Fruit fly (Drosophila melanogaster) whole organism, prepupa: ENCODE results near the gene Miox.

Experiments
- CG6276 ChIP-seq: fragments of 200-800 bp; sonication (Bioruptor generic); optimal IDR thresholded peaks from 2 replicates; lab custom pipeline; 2017; ENCODE audit warnings: missing biosample characterization, mild to moderate bottlenecking, missing genetic modification characterization
- CG6854 ChIP-seq: fragments of 200-800 bp; sonication (Bioruptor generic); optimal IDR thresholded peaks from 2 replicates; lab custom pipeline; 2017; ENCODE audit warnings: missing biosample characterization, mild to moderate bottlenecking, missing genetic modification characterization
- CG8319 ChIP-seq: fragments of 200-800 bp; sonication (Bioruptor generic); optimal IDR thresholded peaks from 3 replicates; lab custom pipeline; 2016; ENCODE audit warnings: missing biosample characterization, missing genetic modification characterization
- Eip78C ChIP-seq: fragments of 200-800 bp; sonication (Bioruptor generic); peaks from one replicate; lab custom pipeline; 2016; ENCODE audit warnings: missing biosample characterization, missing genetic modification characterization
- OdsH ChIP-seq: fragments of 200-800 bp; sonication (Bioruptor generic); optimal IDR thresholded peaks from 3 replicates; lab custom pipeline; 2016; ENCODE audit warnings: missing biosample characterization, missing genetic modification characterization
- Sox102F ChIP-seq: fragments of 200-800 bp; sonication (Bioruptor generic); optimal IDR thresholded peaks from 2 replicates; lab custom pipeline; 2016; ENCODE audit warnings: missing biosample characterization, mild to moderate bottlenecking, missing genetic modification characterization
- dac ChIP-seq: fragments of 200-800 bp; sonication (Bioruptor generic); optimal IDR thresholded peaks from 2 replicates; lab custom pipeline; 2017; ENCODE audit warnings: missing biosample characterization, mild to moderate bottlenecking, missing genetic modification characterization
- esn ChIP-seq: fragments of 200-800 bp; sonication (Bioruptor generic); optimal IDR thresholded peaks from 2 replicates; lab custom pipeline; 2016; ENCODE audit warnings: missing biosample characterization, mild to moderate bottlenecking, missing genetic modification characterization, moderate library complexity
- fd85E ChIP-seq: fragments of 200-800 bp; sonication (Bioruptor generic); optimal IDR thresholded peaks from 3 replicates; lab custom pipeline; 2016; ENCODE audit warnings: missing biosample characterization, missing genetic modification characterization
- lz ChIP-seq: fragments of 200-800 bp; sonication (Bioruptor generic); optimal IDR thresholded peaks from 3 replicates; lab custom pipeline; 2016; ENCODE audit warnings: missing biosample characterization, missing genetic modification characterization
- salr ChIP-seq, 2 experiments: fragments of 200-800 bp; sonication (Bioruptor generic); optimal IDR thresholded peaks; 3 replicates each; lab custom pipeline; 2016 to 2018; ENCODE audit warnings: missing biosample characterization in 2 of 2, missing genetic modification characterization in 2 of 2, mild to moderate bottlenecking in 1 of 2
- spab ChIP-seq: fragments of 200-800 bp; sonication (Bioruptor generic); optimal IDR thresholded peaks from 2 replicates; lab custom pipeline; 2017; ENCODE audit warnings: missing biosample characterization, mild to moderate bottlenecking, missing genetic modification characterization, missing genetic modification reagents

dm6 chr3L:12183967-12184366, 817 bp upstream of the Miox start:
- no peak for TF ChIP-seq fd85E
- no peak for TF ChIP-seq OdsH (GFP tag; lab: Kevin White, UChicago)
- TF ChIP-seq spab (GFP tag; lab: Kevin White, UChicago) = no peak
- TF ChIP-seq salr (GFP tag; optimal IDR thresholded peaks at IDR 0.05; lab: Kevin White, UChicago) = no peak
- TF ChIP-seq esn (GFP tag; lab: Kevin White, UChicago) = no peak
- TF ChIP-seq CG6854 (GFP tag; lab: Kevin White, UChicago) = no peak
- no peak for TF ChIP-seq lz (GFP tag; lab: Kevin White, UChicago)
- no peak for TF ChIP-seq Sox102F (GFP tag; lab: Kevin White, UChicago)
- TF ChIP-seq CG8319 (GFP tag; lab: Kevin White, UChicago) = no peak
- no peak for TF ChIP-seq dac (GFP tag; lab: Kevin White, UChicago)
- no peak for TF ChIP-seq CG6276 (GFP tag; lab: Kevin White, UChicago)
- no peak for TF ChIP-seq Eip78C (GFP tag; lab: Kevin White, UChicago)
